Fruit fly (Drosophila melanogaster): ENCODE data around the gene out.

The out gene

dm6 chrX:19321820-19322708 lies at the start of gene out (continued):
- TF ChIP-seq Bgb (GFP tag; IDR thresholded peaks at IDR 0.05; ENCODE audit: partially characterized antibody): peak; percentile 42; the same call in 1 of the 2 replicates
- TF ChIP-seq crc (GFP tag; optimal IDR thresholded peaks at IDR 0.05): peak; percentile 69
- 0 out of 2 replicates have a peak, but pooled peaks have one; percentile 9 for TF ChIP-seq Scr (GFP tag; IDR thresholded peaks at IDR 0.05; ENCODE audit: partially characterized antibody)
- TF ChIP-seq hbn (GFP tag; IDR thresholded peaks at IDR 0.05; ENCODE audit: partially characterized antibody): no peak
- TF ChIP-seq CG2875 (GFP tag; optimal IDR thresholded peaks at IDR 0.05): peak; percentile 91
- peak; percentile 90 for TF ChIP-seq CG4730 (GFP tag; IDR thresholded peaks at IDR 0.05)
- TF ChIP-seq CG6854 (GFP tag; optimal IDR thresholded peaks at IDR 0.05): peak; percentile 91
- peak; percentile 86 for TF ChIP-seq CG1024 (GFP tag; IDR thresholded peaks at IDR 0.05)
- TF ChIP-seq Doc3 (GFP tag; IDR thresholded peaks at IDR 0.05; ENCODE audit: partially characterized antibody): no peak
- TF ChIP-seq CG4328 (GFP tag; optimal IDR thresholded peaks at IDR 0.05): peak; percentile 92
- no peak for TF ChIP-seq hb (GFP tag; IDR thresholded peaks at IDR 0.05; ENCODE audit: partially characterized antibody)
- TF ChIP-seq CG11560 (tag; IDR thresholded peaks at IDR 0.05): peak; percentile 87
- TF ChIP-seq CG13424 (tag; optimal IDR thresholded peaks at IDR 0.05): peak; percentile 95
- TF ChIP-seq CG11695 (GFP tag; IDR thresholded peaks at IDR 0.05): peak; percentile 96
- peak; percentile 41 for TF ChIP-seq CG9797 (GFP tag; optimal IDR thresholded peaks at IDR 0.05)
- peak; percentile 32 for TF ChIP-seq abd-A (tag; optimal IDR thresholded peaks at IDR 0.05)
- peak; percentile 16; the same call in 1 of the 2 replicates for TF ChIP-seq CG42726 (GFP tag; IDR thresholded peaks at IDR 0.05; ENCODE audit: partially characterized antibody)
- TF ChIP-seq Adf1 (GFP tag; IDR thresholded peaks at IDR 0.05): peak; percentile 78
- TF ChIP-seq BEAF-32 (GFP tag; optimal IDR thresholded peaks at IDR 0.05): peak; percentile 9
- peak; percentile 71 for TF ChIP-seq CG4360 (GFP tag; IDR thresholded peaks at IDR 0.05)
- TF ChIP-seq CG9437 (GFP tag; optimal IDR thresholded peaks at IDR 0.05): peak; percentile 89
- TF ChIP-seq vnd (GFP tag; IDR thresholded peaks at IDR 0.05; ENCODE audit: partially characterized antibody): no peak
- TF ChIP-seq Spps (tag; optimal IDR thresholded peaks at IDR 0.05): peak; percentile 92
- peak; percentile 95 for TF ChIP-seq CG32767 (GFP tag; IDR thresholded peaks at IDR 0.05)
- peak; percentile 75 for TF ChIP-seq wek (GFP tag; optimal IDR thresholded peaks at IDR 0.05)
- TF ChIP-seq HmgD (GFP tag; optimal IDR thresholded peaks at IDR 0.05): no peak
- peak; percentile 92 for TF ChIP-seq CG9215 (GFP tag; IDR thresholded peaks at IDR 0.05)
- TF ChIP-seq CG3838 (GFP tag; optimal IDR thresholded peaks at IDR 0.05): peak; percentile 68
- peak; percentile 97 for TF ChIP-seq gem (tag; optimal IDR thresholded peaks at IDR 0.05)
- peak; percentile 92 for TF ChIP-seq CG1529 (GFP tag; optimal IDR thresholded peaks at IDR 0.05)
- peak; percentile 94 for TF ChIP-seq croc (GFP tag; conservative IDR thresholded peaks at IDR 0.05)
- TF ChIP-seq Sin3A (optimal IDR thresholded peaks at IDR 0.05): no peak
- peak; percentile 45 for TF ChIP-seq btn (GFP tag; optimal IDR thresholded peaks at IDR 0.05)
- no peak for TF ChIP-seq Dll (GFP tag; IDR thresholded peaks at IDR 0.05; ENCODE audit: partially characterized antibody)
- TF ChIP-seq CG34376 (GFP tag; optimal IDR thresholded peaks at IDR 0.05): peak; percentile 89
- TF ChIP-seq CG3995 (GFP tag; optimal IDR thresholded peaks at IDR 0.05): peak; percentile 49
- TF ChIP-seq Asciz (GFP tag; optimal IDR thresholded peaks at IDR 0.05): peak; percentile 89
- peak; percentile 28 for TF ChIP-seq grn (GFP tag; optimal IDR thresholded peaks at IDR 0.05)
- no peak for TF ChIP-seq CG2129 (GFP tag; IDR thresholded peaks at IDR 0.05; ENCODE audit: partially characterized antibody)
- TF ChIP-seq CG14860 (GFP tag; IDR thresholded peaks at IDR 0.05; ENCODE audit: partially characterized antibody): no peak
- TF ChIP-seq Mad (GFP tag; optimal IDR thresholded peaks at IDR 0.05): peak; percentile 94
- TF ChIP-seq CTCF (GFP tag; optimal IDR thresholded peaks at IDR 0.05): peak; percentile 59
- peak; percentile 94 for TF ChIP-seq Awh (GFP tag; IDR thresholded peaks at IDR 0.05)
- TF ChIP-seq Sry-β (GFP tag; optimal IDR thresholded peaks at IDR 0.05): peak; percentile 39
- TF ChIP-seq Atf-2 (GFP tag; optimal IDR thresholded peaks at IDR 0.05): peak; percentile 80
- TF ChIP-seq Optix (GFP tag; IDR thresholded peaks at IDR 0.05): peak; percentile 91
- TF ChIP-seq lab (GFP tag; optimal IDR thresholded peaks at IDR 0.05): peak; percentile 96
- peak; percentile 94 for TF ChIP-seq ci (GFP tag; IDR thresholded peaks at IDR 0.05)

All from whole organism, embryonic.